Worm (Caenorhabditis elegans): ENCODE data around the gene T23B5.6.

- TF ChIP-seq unc-62 (GFP tag; optimal IDR thresholded peaks at IDR 0.05 in 1 of 2) (no peak), unc-62 (tag; optimal IDR thresholded peaks at IDR 0.05) (no peak), hlh-30 (tag; optimal IDR thresholded peaks at IDR 0.05; ENCODE audit: insufficient read depth) (no peak), fkh-10 (GFP tag; optimal IDR thresholded peaks at IDR 0.05) (no peak), egl-27 (tag; optimal IDR thresholded peaks at IDR 0.05) (no peak), nhr-28 (tag; optimal IDR thresholded peaks at IDR 0.05) (no peak), mep-1 (tag; optimal IDR thresholded peaks at IDR 0.05) (no peak), mdl-1 (tag; optimal IDR thresholded peaks at IDR 0.05) (no peak), ama-1 (optimal IDR thresholded peaks at IDR 0.05) (no peak), mxl-2 (GFP tag; conservative IDR thresholded peaks at IDR 0.05) (no peak), pha-4 (GFP tag; IDR thresholded peaks at IDR 0.05) (no peak), pha-4 (tag; optimal IDR thresholded peaks at IDR 0.05) (no peak), lim-7 (GFP tag; IDR thresholded peaks at IDR 0.05) (no peak)
Measured at ce11 chrIV:12650597-12650996, 26.4 kb downstream of the T23B5.6 start.
